Fruit fly (Drosophila melanogaster) whole organism, embryonic: ENCODE data around the gene CG4658.
A peak's percentile ranks its signal among the peaks of the same experiment; 100 is the strongest.

ENCODE experiments used
- Awh ChIP-seq: fragments of 200-800 bp; sonication (Bioruptor generic); IDR thresholded peaks from 2 replicates; pipeline ENCODE4, ENCODE4 v1.3.6; 2022; ENCODE audit warnings: missing biosample characterization, missing genetic modification characterization
- CG10209 ChIP-seq: fragments of 200-800 bp; sonication (Bioruptor generic); optimal IDR thresholded peaks from 3 replicates; lab custom pipeline; 2017; ENCODE audit warnings: missing biosample characterization, mild to moderate bottlenecking, missing genetic modification characterization, missing genetic modification reagents
- CG11085 ChIP-seq: fragments of 200-800 bp; sonication (Bioruptor generic); IDR thresholded peaks from 2 replicates; pipeline ENCODE4 v1.3.6; 2022; ENCODE audit warnings: missing biosample characterization, missing genetic modification characterization
- CG11093 ChIP-seq: fragments of 200-800 bp; sonication (Bioruptor generic); IDR thresholded peaks from 3 replicates; pipeline ENCODE4 v1.3.6; 2022; ENCODE audit warnings: missing biosample characterization, missing genetic modification characterization
- CG11560 ChIP-seq: fragments of 200-800 bp; sonication (Bioruptor generic); IDR thresholded peaks from 3 replicates; pipeline ENCODE4 v1.3.6; 2022; ENCODE audit warnings: missing biosample characterization, missing genetic modification characterization
- CG12391 ChIP-seq: fragments of 200-800 bp; sonication (Bioruptor generic); optimal IDR thresholded peaks from 3 replicates; lab custom pipeline; 2018; ENCODE audit warnings: missing biosample characterization, mild to moderate bottlenecking, missing genetic modification characterization, moderate library complexity
- CG12659 ChIP-seq: fragments of 200-800 bp; sonication (Bioruptor generic); optimal IDR thresholded peaks from 3 replicates; lab custom pipeline; 2017; ENCODE audit warnings: mild to moderate bottlenecking, missing biosample characterization, missing genetic modification reagents, missing genetic modification characterization
- CG12942 ChIP-seq: fragments of 200-800 bp; sonication (Bioruptor generic); optimal IDR thresholded peaks from 3 replicates; lab custom pipeline; 2016; ENCODE audit warnings: missing biosample characterization, missing genetic modification characterization
- CG1603 ChIP-seq: fragments of 200-800 bp; sonication (Bioruptor generic); optimal IDR thresholded peaks from 2 replicates; lab custom pipeline; 2019; ENCODE audit warnings: missing biosample characterization, mild to moderate bottlenecking, missing genetic modification characterization, moderate library complexity
- CG17361 ChIP-seq: fragments of 200-800 bp; sonication (Bioruptor generic); IDR thresholded peaks from 3 replicates; pipeline ENCODE4 v1.3.6; 2022; ENCODE audit warnings: missing biosample characterization, missing genetic modification characterization
- CG18262 ChIP-seq: fragments of 200-800 bp; optimal IDR thresholded peaks from 3 replicates; lab custom pipeline; 2019; ENCODE audit warnings: missing biosample characterization, mild to moderate bottlenecking, missing genetic modification characterization, moderate library complexity
- CG1832 ChIP-seq: fragments of 200-800 bp; sonication (Bioruptor generic); optimal IDR thresholded peaks from 2 replicates; lab custom pipeline; 2017; ENCODE audit warnings: missing biosample characterization, mild to moderate bottlenecking, missing genetic modification characterization, inconsistent platforms
- CG18599 ChIP-seq: fragments of 200-800 bp; sonication (Bioruptor generic); optimal IDR thresholded peaks from 3 replicates; lab custom pipeline; 2017; ENCODE audit warnings: missing biosample characterization, missing genetic modification characterization, mild to moderate bottlenecking, moderate library complexity, missing genetic modification reagents
- CG2116 ChIP-seq: fragments of 200-800 bp; sonication (Bioruptor generic); optimal IDR thresholded peaks from 3 replicates; lab custom pipeline; 2018; ENCODE audit warnings: missing biosample characterization, mild to moderate bottlenecking, missing genetic modification characterization
- CG2889 ChIP-seq: fragments of 200-800 bp; sonication (Bioruptor generic); IDR thresholded peaks from 3 replicates; pipeline ENCODE4 v1.3.6; 2022; ENCODE audit warnings: missing biosample characterization, missing genetic modification characterization
- CG3065 ChIP-seq: fragments of 200-800 bp; sonication (Bioruptor generic); optimal IDR thresholded peaks from 2 replicates; lab custom pipeline; 2016; ENCODE audit warnings: missing biosample characterization, missing genetic modification characterization
- CG31365 ChIP-seq: fragments of 200-800 bp; sonication (Bioruptor generic); optimal IDR thresholded peaks from 2 replicates; lab custom pipeline; 2018; ENCODE audit warnings: missing biosample characterization, mild to moderate bottlenecking, missing genetic modification characterization
- CG32532 ChIP-seq: fragments of 200-800 bp; sonication (Bioruptor generic); IDR thresholded peaks from 2 replicates; pipeline ENCODE4 v1.3.6; 2022; ENCODE audit warnings: missing biosample characterization, missing genetic modification characterization
- CG6689 ChIP-seq: fragments of 200-800 bp; sonication (Bioruptor generic); IDR thresholded peaks from 2 replicates; pipeline ENCODE4 v1.3.6; 2022; ENCODE audit warnings: missing biosample characterization, missing genetic modification characterization
- CG7372 ChIP-seq: fragments of 200-800 bp; sonication (Bioruptor generic); IDR thresholded peaks from 2 replicates; pipeline ENCODE4 v1.3.6; 2022; ENCODE audit warnings: missing biosample characterization, missing genetic modification characterization
- CG8281 ChIP-seq: fragments of 200-800 bp; sonication (Bioruptor generic); optimal IDR thresholded peaks from 2 replicates; lab custom pipeline; 2018; ENCODE audit warnings: missing biosample characterization, mild to moderate bottlenecking, missing genetic modification characterization, moderate library complexity
- CG8290 ChIP-seq, 3 experiments: fragments of 200-800 bp; sonication (Bioruptor generic); optimal IDR thresholded peaks; 2 replicates each; lab custom pipeline; 2016 to 2019; ENCODE audit warnings: missing biosample characterization in 3 of 3, missing genetic modification characterization in 3 of 3, mild to moderate bottlenecking in 2 of 3, moderate library complexity in 1 of 3
- CG8944 ChIP-seq: fragments of 200-800 bp; sonication (Bioruptor generic); optimal IDR thresholded peaks from 3 replicates; lab custom pipeline; 2016; ENCODE audit warnings: missing biosample characterization, missing genetic modification characterization
- Dbx ChIP-seq: fragments of 200-800 bp; sonication (Bioruptor generic); IDR thresholded peaks from 3 replicates; pipeline ENCODE4 v1.3.6; 2022; ENCODE audit warnings: missing biosample characterization, missing genetic modification characterization
- Fer2 ChIP-seq: fragments of 200-800 bp; sonication (Bioruptor generic); optimal IDR thresholded peaks from 2 replicates; lab custom pipeline; 2018; ENCODE audit warnings: missing biosample characterization, mild to moderate bottlenecking, missing genetic modification characterization, moderate library complexity
- H15 ChIP-seq: fragments of 200-800 bp; sonication (Bioruptor generic); IDR thresholded peaks from 3 replicates; pipeline ENCODE4 v1.3.6; 2022; ENCODE audit warnings: missing biosample characterization, missing genetic modification characterization
- HLHmδ ChIP-seq: fragments of 200-800 bp; sonication (Bioruptor generic); optimal IDR thresholded peaks from 2 replicates; lab custom pipeline; 2018; ENCODE audit warnings: missing biosample characterization, mild to moderate bottlenecking, missing genetic modification characterization, moderate library complexity
- Hr51 ChIP-seq, 2 experiments: fragments of 200-800 bp; sonication (Bioruptor generic); optimal IDR thresholded peaks; 2 replicates in 1 of 2; 3 replicates in 1 of 2; lab custom pipeline; 2016 to 2018; ENCODE audit warnings: missing biosample characterization in 2 of 2, missing genetic modification characterization in 2 of 2, mild to moderate bottlenecking in 1 of 2, moderate library complexity in 1 of 2
- Jarid2 ChIP-seq: fragments of 200-800 bp; sonication (Bioruptor generic); optimal IDR thresholded peaks from 3 replicates; lab custom pipeline; 2017; ENCODE audit warnings: mild to moderate bottlenecking, missing biosample characterization, missing genetic modification reagents, missing genetic modification characterization
- Kr ChIP-seq: fragments of 200-800 bp; sonication (Bioruptor generic); optimal IDR thresholded peaks from 2 replicates; lab custom pipeline; 2017; ENCODE audit warnings: missing biosample characterization, mild to moderate bottlenecking, missing genetic modification characterization
- Lpt ChIP-seq: fragments of >200 bp; optimal IDR thresholded peaks from 2 replicates; lab custom pipeline; 2018; ENCODE audit warnings: missing biosample characterization, missing genetic modification characterization
- NC2α ChIP-seq: fragments of 200-800 bp; sonication (Bioruptor generic); optimal IDR thresholded peaks from 2 replicates; lab custom pipeline; 2016; ENCODE audit warnings: missing biosample characterization, missing genetic modification characterization
- NK7.1 ChIP-seq: fragments of 200-800 bp; sonication (Bioruptor generic); optimal IDR thresholded peaks from 3 replicates; lab custom pipeline; 2016; ENCODE audit warnings: missing biosample characterization, missing genetic modification characterization
- Nf-YB ChIP-seq: fragments of 200-800 bp; sonication (Bioruptor generic); optimal IDR thresholded peaks from 3 replicates; lab custom pipeline; 2019; ENCODE audit warnings: missing biosample characterization, mild to moderate bottlenecking, missing genetic modification characterization, moderate library complexity
- Nf-YC ChIP-seq: fragments of 200-800 bp; optimal IDR thresholded peaks from 3 replicates; lab custom pipeline; 2019; ENCODE audit warnings: missing biosample characterization, mild to moderate bottlenecking, missing genetic modification characterization, moderate library complexity
- Oli ChIP-seq: fragments of 200-800 bp; sonication (Bioruptor generic); optimal IDR thresholded peaks from 2 replicates; lab custom pipeline; 2018; ENCODE audit warnings: missing biosample characterization, mild to moderate bottlenecking, missing genetic modification characterization, moderate library complexity
- Scr ChIP-seq: fragments of 200-800 bp; sonication (Bioruptor generic); IDR thresholded peaks from 2 replicates; pipeline ENCODE4 v1.3.6; 2022; ENCODE audit warnings: missing biosample characterization, missing genetic modification characterization; ENCODE audit not compliant: partially characterized antibody
- Ssrp ChIP-seq: fragments of 200-800 bp; sonication (Bioruptor generic); optimal IDR thresholded peaks from 2 replicates; lab custom pipeline; 2018; ENCODE audit warnings: missing biosample characterization, mild to moderate bottlenecking, missing genetic modification characterization, moderate library complexity
- Xrp1 ChIP-seq: fragments of 200-800 bp; sonication (Bioruptor generic); IDR thresholded peaks from 2 replicates; pipeline ENCODE4 v1.3.6; 2022; ENCODE audit warnings: missing biosample characterization, missing genetic modification characterization
- az2 ChIP-seq: fragments of 200-800 bp; sonication (Bioruptor generic); optimal IDR thresholded peaks from 3 replicates; lab custom pipeline; 2016; ENCODE audit warnings: missing biosample characterization, missing genetic modification characterization
- br ChIP-seq: fragments of >200 bp; optimal IDR thresholded peaks from 2 replicates; lab custom pipeline; 2017
- cad ChIP-seq: fragments of >200 bp; optimal IDR thresholded peaks from 2 replicates; lab custom pipeline; 2017; ENCODE audit warnings: missing biosample characterization, missing genetic modification characterization
- exex ChIP-seq: fragments of 200-800 bp; sonication (Bioruptor generic); optimal IDR thresholded peaks from 4 replicates; lab custom pipeline; 2018; ENCODE audit warnings: missing biosample characterization, mild to moderate bottlenecking, missing genetic modification characterization, moderate library complexity
- fu2 ChIP-seq: fragments of 200-800 bp; sonication (Bioruptor generic); optimal IDR thresholded peaks from 2 replicates; lab custom pipeline; 2016; ENCODE audit warnings: missing biosample characterization, missing genetic modification characterization
- grau ChIP-seq: fragments of 200-800 bp; optimal IDR thresholded peaks from 3 replicates; lab custom pipeline; 2019; ENCODE audit warnings: missing biosample characterization, mild to moderate bottlenecking, missing genetic modification characterization, moderate library complexity
- nmo ChIP-seq: fragments of 200-800 bp; sonication (Bioruptor generic); optimal IDR thresholded peaks from 2 replicates; lab custom pipeline; 2018; ENCODE audit warnings: missing biosample characterization, mild to moderate bottlenecking, missing genetic modification characterization, moderate library complexity
- pan ChIP-seq, 4 experiments: fragments of >200 bp in 3 of 4; fragments of 200-800 bp in 1 of 4; sonication (Bioruptor generic) in 1 of 4; optimal IDR thresholded peaks in 3 of 4; IDR thresholded peaks in 1 of 4; 2 replicates each; pipeline versions ENCODE4 v1.3.6 to Lab custom; 2017 to 2022; ENCODE audit warnings: missing biosample characterization in 2 of 4, missing genetic modification characterization in 2 of 4, mixed read lengths in 1 of 4
- pb ChIP-seq: fragments of 200-800 bp; sonication (Bioruptor generic); optimal IDR thresholded peaks from 3 replicates; lab custom pipeline; 2016; ENCODE audit warnings: missing biosample characterization, missing genetic modification characterization
- ranshi ChIP-seq: fragments of 200-800 bp; sonication (Bioruptor generic); IDR thresholded peaks from 2 replicates; pipeline ENCODE4 v1.3.6; 2022; ENCODE audit warnings: missing biosample characterization, missing genetic modification characterization
- repo ChIP-seq: fragments of 200-800 bp; sonication (Bioruptor generic); optimal IDR thresholded peaks from 2 replicates; lab custom pipeline; 2016; ENCODE audit warnings: missing biosample characterization, missing genetic modification characterization
- zen ChIP-seq: fragments of 200-800 bp; sonication (Bioruptor generic); optimal IDR thresholded peaks from 3 replicates; lab custom pipeline; 2018; ENCODE audit warnings: missing biosample characterization, mild to moderate bottlenecking, missing genetic modification characterization, moderate library complexity

The CG4658 gene

DNA sequence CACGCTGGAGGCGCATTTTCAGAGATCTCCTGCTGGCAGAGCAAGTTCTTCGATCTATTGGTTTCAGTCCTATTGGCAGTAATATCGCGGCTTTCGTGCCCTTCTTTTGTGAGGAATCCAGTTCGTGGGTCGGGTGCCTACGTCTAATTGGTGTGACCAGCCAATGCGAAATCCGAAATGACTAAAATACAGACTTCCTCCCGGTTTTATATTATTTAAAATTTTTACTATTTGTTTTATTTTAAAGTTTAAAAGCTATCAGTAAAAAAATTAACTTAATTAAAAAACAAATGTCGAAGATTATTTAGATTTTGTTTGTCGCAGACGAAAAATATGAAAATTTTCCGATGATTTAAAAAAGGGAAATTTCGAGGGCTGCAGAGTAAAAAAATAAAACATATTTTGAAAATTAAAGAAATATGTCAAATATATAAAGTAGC lies 6.7 kb downstream of the CG4658 start, which contains the start of gene CG5850 (continued):
- TF ChIP-seq fu2 (GFP tag; lab: Kevin White, UChicago) = no peak
- no peak for TF ChIP-seq pan (optimal IDR thresholded peaks at IDR 0.05; lab: Kevin White, UChicago)
- TF ChIP-seq pan (GFP tag; optimal IDR thresholded peaks at IDR 0.05 in 1 of 2, IDR thresholded peaks at IDR 0.05 in 1 of 2) = no peak
- TF ChIP-seq CG6689 = no peak
- no peak for TF ChIP-seq CG3065 (GFP tag; lab: Kevin White, UChicago)
- TF ChIP-seq CG12659 = peak; percentile 51
- TF ChIP-seq Oli (tag; lab: Kevin White, UChicago) = no peak
- TF ChIP-seq Scr (GFP tag; lab: Robert Waterston, UW) = no peak
- TF ChIP-seq Awh (GFP tag; lab: Robert Waterston, UW) = no peak
- no peak for TF ChIP-seq Ssrp (tag; lab: Kevin White, UChicago)
- no peak for TF ChIP-seq CG1603 (tag; lab: Kevin White, UChicago)
- no peak; the same call in 1 of the 2 replicates for TF ChIP-seq Xrp1 (GFP tag; lab: Robert Waterston, UW)
- no peak for TF ChIP-seq CG11560 (tag; lab: Robert Waterston, UW)
- TF ChIP-seq grau = peak; percentile 9
- TF ChIP-seq Nf-YC (tag; lab: Kevin White, UChicago) = peak; percentile 7
- TF ChIP-seq cad (GFP tag; lab: Kevin White, UChicago) = no peak
- peak; percentile 52; the same call in 2 of the 3 replicates for TF ChIP-seq CG17361 (GFP tag; lab: Robert Waterston, UW)
- peak; percentile 64 for TF ChIP-seq CG12391 (tag; lab: Kevin White, UChicago)
- no peak for TF ChIP-seq NC2α (GFP tag; lab: Kevin White, UChicago)
- TF ChIP-seq Fer2 = no peak
- no peak for TF ChIP-seq CG8290 (GFP tag; optimal IDR thresholded peaks at IDR 0.05; lab: Kevin White, UChicago)
- no peak for TF ChIP-seq CG8290 (tag; optimal IDR thresholded peaks at IDR 0.05; lab: Kevin White, UChicago)
- TF ChIP-seq Kr (GFP tag; lab: Kevin White, UChicago) = no peak
- TF ChIP-seq CG1832 = no peak
- no peak for TF ChIP-seq Lpt (GFP tag; lab: Kevin White, UChicago)
- no peak for TF ChIP-seq CG8281
- TF ChIP-seq CG12942 (GFP tag; lab: Kevin White, UChicago) = no peak
- TF ChIP-seq exex (tag; lab: Kevin White, UChicago) = no peak
- TF ChIP-seq CG8944 (GFP tag; lab: Kevin White, UChicago) = no peak
- TF ChIP-seq Jarid2 = no peak
- peak; percentile 27 for TF ChIP-seq CG2116
- TF ChIP-seq CG10209 (GFP tag; lab: Kevin White, UChicago) = no peak
- TF ChIP-seq CG32532 = no peak
- TF ChIP-seq H15 = no peak
- peak; percentile 17 for TF ChIP-seq zen (tag; lab: Kevin White, UChicago)
- TF ChIP-seq CG18262 (tag; lab: Kevin White, UChicago) = peak; percentile 44
- TF ChIP-seq az2 (GFP tag; lab: Kevin White, UChicago) = no peak
- TF ChIP-seq CG11085 = no peak
- no peak for TF ChIP-seq CG11093 (GFP tag; lab: Robert Waterston, UW)
- TF ChIP-seq Dbx (GFP tag; lab: Robert Waterston, UW) = no peak
- no peak for TF ChIP-seq HLHmδ (GFP tag; lab: Kevin White, UChicago)
- TF ChIP-seq CG2889 (GFP tag; lab: Robert Waterston, UW) = no peak
- peak; percentile 3 for TF ChIP-seq Nf-YB
- no peak for TF ChIP-seq NK7.1
- no peak for TF ChIP-seq CG7372
- no peak for TF ChIP-seq ranshi (GFP tag; lab: Robert Waterston, UW)
- TF ChIP-seq Hr51 (GFP tag; optimal IDR thresholded peaks at IDR 0.05; lab: Kevin White, UChicago) = peak in 1 of 2 experiments; percentile 7
- no peak for TF ChIP-seq br (lab: Kevin White, UChicago)
- TF ChIP-seq CG18599 (GFP tag; lab: Kevin White, UChicago) = no peak
- TF ChIP-seq CG31365 (tag; lab: Kevin White, UChicago) = no peak
- no peak for TF ChIP-seq pb (GFP tag; lab: Kevin White, UChicago)
- TF ChIP-seq nmo (GFP tag; lab: Kevin White, UChicago) = peak; percentile 8
- TF ChIP-seq repo = no peak
